Fruit fly (Drosophila melanogaster) Kc167 (cell line): ENCODE results near the gene Gmap.

Experiments used
- Myc ChIP-seq: fragments of >200 bp; optimal IDR thresholded peaks from 2 replicates; lab custom pipeline; 2017; ENCODE audit warnings: missing external identifiers
- h ChIP-seq: fragments of >200 bp; optimal IDR thresholded peaks from 3 replicates; lab custom pipeline; 2018; ENCODE audit warnings: missing external identifiers
- insv ChIP-seq: fragments of >200 bp; optimal IDR thresholded peaks from 3 replicates; lab custom pipeline; 2018; ENCODE audit warnings: missing external identifiers
- ttk ChIP-seq: sonication (Bioruptor generic); optimal IDR thresholded peaks from 2 replicates; lab custom pipeline; 2017; ENCODE audit warnings: missing external identifiers

DNA sequence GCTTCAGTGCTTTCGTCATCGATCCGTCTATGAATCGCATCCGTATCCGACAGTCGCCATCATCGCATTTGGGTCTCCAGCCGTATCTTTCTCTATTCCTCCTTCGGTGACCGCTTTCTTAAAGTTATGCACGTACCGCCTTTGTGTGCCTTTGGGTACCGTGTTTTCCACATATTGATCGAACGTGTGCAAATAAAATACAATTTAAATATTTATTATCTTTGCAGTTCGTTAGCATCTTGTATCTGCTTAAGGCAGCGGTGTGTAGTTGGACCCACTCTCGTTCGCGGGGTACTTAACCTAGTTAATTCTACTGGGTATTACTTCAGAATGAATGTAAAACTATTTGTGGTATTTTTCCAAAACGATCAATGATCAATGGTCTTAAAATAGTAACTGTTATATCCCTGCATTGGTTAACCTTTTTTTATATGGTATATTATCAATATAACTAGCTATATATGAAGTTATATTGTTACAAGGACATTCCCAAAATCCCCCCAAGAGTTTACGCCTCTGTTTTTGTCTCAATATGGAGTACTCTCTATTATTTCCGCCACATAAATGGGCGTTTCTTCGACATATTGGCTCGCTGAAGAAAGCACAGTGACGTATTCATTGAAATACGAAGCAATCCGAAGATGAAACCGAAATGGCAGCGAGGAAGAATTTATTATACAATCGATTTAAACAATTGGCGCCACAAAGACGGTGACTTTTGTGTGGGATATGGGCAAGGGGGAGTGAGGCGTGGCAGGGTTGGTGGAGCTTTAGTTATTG lies 9.1 kb downstream of the Gmap start:
- TF ChIP-seq Myc (lab: Kevin White, UChicago) (no peak), insv (lab: Kevin White, UChicago) (no peak), h (lab: Kevin White, UChicago) (no peak), ttk (lab: Kevin White, UChicago) (no peak)
